Fruit fly (Drosophila melanogaster) whole organism, embryonic: ENCODE measurements around the gene CG46465.

Experiments
- CG12071 ChIP-seq: fragments of 200-800 bp; sonication (Bioruptor generic); optimal IDR thresholded peaks from 3 replicates; lab custom pipeline; 2018; ENCODE audit warnings: missing biosample characterization, mild to moderate bottlenecking, missing genetic modification characterization
- CG13123 ChIP-seq: fragments of 200-800 bp; sonication (Bioruptor generic); optimal IDR thresholded peaks from 2 replicates; lab custom pipeline; 2016; ENCODE audit warnings: missing biosample characterization, missing genetic modification characterization
- CG14667 ChIP-seq: fragments of 200-800 bp; sonication (Bioruptor generic); IDR thresholded peaks from 2 replicates; pipeline ENCODE4 v1.3.6; 2022; ENCODE audit warnings: missing biosample characterization, missing genetic modification characterization
- CG14860 ChIP-seq: fragments of 200-800 bp; sonication (Bioruptor generic); IDR thresholded peaks from 3 replicates; pipeline ENCODE4 v1.3.6; 2022; ENCODE audit warnings: missing biosample characterization, missing genetic modification characterization; ENCODE audit not compliant: partially characterized antibody
- CG15269 ChIP-seq: fragments of 200-800 bp; sonication (Bioruptor generic); optimal IDR thresholded peaks from 2 replicates; lab custom pipeline; 2018; ENCODE audit warnings: missing biosample characterization, mild to moderate bottlenecking, missing genetic modification characterization, moderate library complexity
- CG15601 ChIP-seq: fragments of 200-800 bp; sonication (Bioruptor generic); optimal IDR thresholded peaks from 3 replicates; lab custom pipeline; 2019; ENCODE audit warnings: missing biosample characterization, mild to moderate bottlenecking, missing genetic modification characterization, moderate library complexity
- CG17385 ChIP-seq: fragments of 200-800 bp; sonication (Bioruptor generic); optimal IDR thresholded peaks from 3 replicates; lab custom pipeline; 2018; ENCODE audit warnings: missing biosample characterization, mild to moderate bottlenecking, missing genetic modification characterization
- CG1792 ChIP-seq: fragments of 200-800 bp; sonication (Bioruptor generic); optimal IDR thresholded peaks from 2 replicates; lab custom pipeline; 2016; ENCODE audit warnings: missing biosample characterization, missing genetic modification characterization
- CG1832 ChIP-seq: fragments of 200-800 bp; sonication (Bioruptor generic); optimal IDR thresholded peaks from 2 replicates; lab custom pipeline; 2017; ENCODE audit warnings: missing biosample characterization, mild to moderate bottlenecking, missing genetic modification characterization, inconsistent platforms
- CG2116 ChIP-seq: fragments of 200-800 bp; sonication (Bioruptor generic); optimal IDR thresholded peaks from 3 replicates; lab custom pipeline; 2018; ENCODE audit warnings: missing biosample characterization, mild to moderate bottlenecking, missing genetic modification characterization
- CG31365 ChIP-seq: fragments of 200-800 bp; sonication (Bioruptor generic); optimal IDR thresholded peaks from 2 replicates; lab custom pipeline; 2018; ENCODE audit warnings: missing biosample characterization, mild to moderate bottlenecking, missing genetic modification characterization
- CG33557 ChIP-seq: fragments of 200-800 bp; sonication (Bioruptor generic); optimal IDR thresholded peaks from 2 replicates; lab custom pipeline; 2019; ENCODE audit warnings: missing biosample characterization, mild to moderate bottlenecking, missing genetic modification characterization, moderate library complexity
- CG6175 ChIP-seq: fragments of 200-800 bp; sonication (Bioruptor generic); IDR thresholded peaks from 3 replicates; pipeline ENCODE4 v1.3.6; 2022; ENCODE audit warnings: missing biosample characterization, missing genetic modification characterization
- CG6683 ChIP-seq: fragments of 200-800 bp; sonication (Bioruptor generic); optimal IDR thresholded peaks from 2 replicates; lab custom pipeline; 2017; ENCODE audit warnings: missing biosample characterization, mild to moderate bottlenecking, missing genetic modification characterization, missing genetic modification reagents
- CG7556 ChIP-seq: fragments of 200-800 bp; sonication (Bioruptor generic); optimal IDR thresholded peaks from 2 replicates; lab custom pipeline; 2017; ENCODE audit warnings: missing biosample characterization, mild to moderate bottlenecking, missing genetic modification characterization
- CG9215 ChIP-seq: fragments of 200-800 bp; sonication (Bioruptor generic); IDR thresholded peaks from 2 replicates; pipeline ENCODE4 v1.3.6; 2022; ENCODE audit warnings: missing biosample characterization, missing genetic modification characterization
- CrebB ChIP-seq: fragments of 200-800 bp; sonication (Bioruptor generic); optimal IDR thresholded peaks from 3 replicates; lab custom pipeline; 2018; ENCODE audit warnings: missing biosample characterization, mild to moderate bottlenecking, missing genetic modification characterization
- D19A ChIP-seq: fragments of 200-800 bp; optimal IDR thresholded peaks from 3 replicates; lab custom pipeline; 2019; ENCODE audit warnings: missing biosample characterization, mild to moderate bottlenecking, missing genetic modification characterization, moderate library complexity
- Dll ChIP-seq: fragments of 200-800 bp; sonication (Bioruptor generic); IDR thresholded peaks from 4 replicates; pipeline ENCODE4 v1.3.6; 2022; ENCODE audit warnings: missing biosample characterization, missing genetic modification characterization; ENCODE audit not compliant: partially characterized antibody
- E2f1 ChIP-seq: fragments of 200-800 bp; sonication (Bioruptor generic); IDR thresholded peaks from 2 replicates; pipeline ENCODE4 v1.3.6; 2022; ENCODE audit warnings: missing biosample characterization, missing genetic modification characterization
- GATAe ChIP-seq: fragments of 200-800 bp; sonication (Bioruptor generic); conservative IDR thresholded peaks from 2 replicates; pipeline ENCODE4 v1.3.6; 2022; ENCODE audit warnings: missing biosample characterization, missing genetic modification characterization
- Med ChIP-seq: fragments of 200-800 bp; sonication (Bioruptor generic); peaks from one replicate; lab custom pipeline; 2016; ENCODE audit warnings: missing biosample characterization, missing genetic modification characterization, mild to moderate bottlenecking, inconsistent platforms, moderate library complexity
- Oaz ChIP-seq: fragments of 200-800 bp; sonication (Bioruptor generic); IDR thresholded peaks from 2 replicates; pipeline ENCODE4 v1.3.6; 2022; ENCODE audit warnings: missing biosample characterization, missing genetic modification characterization
- Opbp ChIP-seq: fragments of 200-800 bp; sonication (Bioruptor generic); IDR thresholded peaks from 3 replicates; pipeline ENCODE4 v1.3.6; 2022; ENCODE audit warnings: missing biosample characterization, missing genetic modification characterization; ENCODE audit not compliant: partially characterized antibody
- Ptx1 ChIP-seq: fragments of 200-800 bp; sonication (Bioruptor generic); IDR thresholded peaks from 2 replicates; pipeline ENCODE4 v1.3.6; 2022; ENCODE audit warnings: missing biosample characterization, missing genetic modification characterization
- Ssrp ChIP-seq: fragments of 200-800 bp; sonication (Bioruptor generic); optimal IDR thresholded peaks from 2 replicates; lab custom pipeline; 2018; ENCODE audit warnings: missing biosample characterization, mild to moderate bottlenecking, missing genetic modification characterization, moderate library complexity
- TFAM ChIP-seq: fragments of 200-800 bp; sonication (Bioruptor generic); optimal IDR thresholded peaks from 2 replicates; lab custom pipeline; 2017; ENCODE audit warnings: missing biosample characterization, missing genetic modification characterization, inconsistent platforms
- Xbp1 ChIP-seq: fragments of 200-800 bp; sonication (Bioruptor generic); optimal IDR thresholded peaks from 3 replicates; lab custom pipeline; 2016; ENCODE audit warnings: missing biosample characterization, mild to moderate bottlenecking, missing genetic modification characterization
- ash1 ChIP-seq: fragments of 200-800 bp; sonication (Bioruptor generic); optimal IDR thresholded peaks from 2 replicates; lab custom pipeline; 2018; ENCODE audit warnings: missing biosample characterization, mild to moderate bottlenecking, missing genetic modification characterization
- caup ChIP-seq: fragments of 200-800 bp; sonication (Bioruptor generic); optimal IDR thresholded peaks from 3 replicates; lab custom pipeline; 2017; ENCODE audit warnings: missing biosample characterization, mild to moderate bottlenecking, missing genetic modification characterization, moderate library complexity; ENCODE audit not compliant: severe bottlenecking
- dan ChIP-seq: fragments of 200-800 bp; sonication (Bioruptor generic); IDR thresholded peaks from 2 replicates; pipeline ENCODE4 v1.3.6; 2022; ENCODE audit warnings: missing biosample characterization, missing genetic modification characterization
- dimm ChIP-seq: fragments of 200-800 bp; sonication (Bioruptor generic); IDR thresholded peaks from 2 replicates; pipeline ENCODE4 v1.3.6; 2022; ENCODE audit warnings: missing biosample characterization, missing genetic modification characterization
- disco-r ChIP-seq: fragments of 200-800 bp; sonication (Bioruptor generic); optimal IDR thresholded peaks from 2 replicates; lab custom pipeline; 2016; ENCODE audit warnings: missing biosample characterization, missing genetic modification characterization
- fd96Cb ChIP-seq: fragments of 200-800 bp; sonication (Bioruptor generic); optimal IDR thresholded peaks from 2 replicates; lab custom pipeline; 2018; ENCODE audit warnings: missing biosample characterization, mild to moderate bottlenecking, missing genetic modification characterization, moderate library complexity
- fru ChIP-seq: fragments of >200 bp; optimal IDR thresholded peaks from 2 replicates; lab custom pipeline; 2017
- ham ChIP-seq: fragments of 200-800 bp; sonication (Bioruptor generic); IDR thresholded peaks from 2 replicates; pipeline ENCODE4 v1.3.6; 2022; ENCODE audit warnings: missing biosample characterization, missing genetic modification characterization
- insv ChIP-seq, 2 experiments: fragments of 200-800 bp; sonication (Bioruptor generic); optimal IDR thresholded peaks; 3 replicates each; lab custom pipeline; 2016 to 2018; ENCODE audit warnings: missing biosample characterization in 2 of 2, missing genetic modification characterization in 2 of 2
- inv ChIP-seq: fragments of 200-800 bp; sonication (Bioruptor generic); IDR thresholded peaks from 2 replicates; pipeline ENCODE4 v1.3.6; 2022; ENCODE audit warnings: missing biosample characterization, missing genetic modification characterization; ENCODE audit not compliant: partially characterized antibody
- kni ChIP-seq: fragments of 200-800 bp; sonication (Bioruptor generic); optimal IDR thresholded peaks from 3 replicates; lab custom pipeline; 2017; ENCODE audit warnings: mild to moderate bottlenecking, missing biosample characterization, missing genetic modification reagents, missing genetic modification characterization
- lmd ChIP-seq: fragments of 200-800 bp; sonication (Bioruptor generic); IDR thresholded peaks from 2 replicates; pipeline ENCODE4 v1.3.6; 2022; ENCODE audit warnings: missing biosample characterization, missing genetic modification characterization
- nom ChIP-seq: fragments of 200-800 bp; sonication (Bioruptor generic); optimal IDR thresholded peaks from 2 replicates; lab custom pipeline; 2017; ENCODE audit warnings: missing biosample characterization, missing genetic modification characterization, mild to moderate bottlenecking, moderate library complexity, missing genetic modification reagents
- odd ChIP-seq: fragments of 200-800 bp; sonication (Bioruptor generic); optimal IDR thresholded peaks from 2 replicates; lab custom pipeline; 2017; ENCODE audit warnings: missing biosample characterization, mild to moderate bottlenecking, missing genetic modification characterization
- ro ChIP-seq: fragments of 200-800 bp; sonication (Bioruptor generic); IDR thresholded peaks from 2 replicates; pipeline ENCODE4 v1.3.6; 2022; ENCODE audit warnings: missing biosample characterization, missing genetic modification characterization
- salm ChIP-seq: fragments of 200-800 bp; sonication (Bioruptor generic); optimal IDR thresholded peaks from 2 replicates; lab custom pipeline; 2018; ENCODE audit warnings: missing biosample characterization, mild to moderate bottlenecking, missing genetic modification characterization
- seq ChIP-seq: fragments of 200-800 bp; sonication (Bioruptor generic); IDR thresholded peaks from 2 replicates; pipeline ENCODE4 v1.3.6; 2022; ENCODE audit warnings: missing biosample characterization, missing genetic modification characterization
- sr ChIP-seq: fragments of 200-800 bp; sonication (Bioruptor generic); IDR thresholded peaks from 3 replicates; pipeline ENCODE4 v1.3.6; 2022; ENCODE audit warnings: missing biosample characterization, missing genetic modification characterization
- tio ChIP-seq: fragments of 200-800 bp; sonication (Bioruptor generic); optimal IDR thresholded peaks from 2 replicates; lab custom pipeline; 2017; ENCODE audit warnings: missing biosample characterization, missing genetic modification characterization, inconsistent platforms
- ttk ChIP-seq: fragments of 200-800 bp; sonication (Bioruptor generic); IDR thresholded peaks from 2 replicates; pipeline ENCODE4 v2.1.2; 2022; ENCODE audit warnings: missing biosample characterization, missing genetic modification characterization
- zfh2 ChIP-seq: fragments of 200-800 bp; sonication (Bioruptor generic); optimal IDR thresholded peaks from 2 replicates; lab custom pipeline; 2016; ENCODE audit warnings: missing biosample characterization, missing genetic modification characterization

Gene CG46465

DNA sequence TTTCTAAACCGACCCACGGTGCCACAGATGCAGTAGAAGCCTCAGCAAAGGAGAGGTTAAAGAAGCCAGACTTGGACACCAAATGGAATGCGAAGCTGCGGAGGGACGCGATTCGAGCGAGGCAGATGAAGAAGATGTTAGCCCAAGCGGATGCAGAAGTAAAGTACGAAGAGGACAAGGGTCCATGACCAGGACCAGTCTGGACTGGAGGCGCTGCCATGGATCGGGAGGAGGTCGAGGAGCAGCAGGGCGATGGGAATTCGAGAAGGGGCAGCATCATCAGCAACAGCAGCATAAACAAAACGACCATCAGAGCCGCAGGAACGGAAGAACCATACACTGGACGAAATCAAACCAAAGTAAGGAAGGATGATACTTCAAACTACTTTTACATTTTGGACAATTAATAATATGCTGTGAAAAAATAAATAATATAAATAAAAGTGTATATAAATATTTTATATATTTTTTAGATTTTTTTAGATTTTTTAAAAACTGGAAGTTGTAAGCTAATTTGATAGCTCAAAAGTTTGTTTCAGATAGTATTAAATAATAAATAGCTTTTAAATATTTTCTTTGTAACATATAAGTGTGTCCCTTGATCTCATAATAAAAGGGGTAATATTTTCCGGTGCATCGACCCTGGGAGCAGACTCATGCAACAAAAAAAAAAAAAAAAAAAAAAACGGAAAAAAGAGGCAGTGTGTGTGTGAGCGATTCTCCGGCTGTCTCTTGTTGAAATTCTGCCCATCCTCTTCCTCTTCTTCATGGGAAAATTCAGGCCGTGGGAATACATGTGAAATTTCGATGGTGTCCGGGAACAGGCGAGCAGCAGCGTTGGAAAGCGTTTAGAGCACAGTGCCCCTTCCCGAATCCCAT, 45.4 kb upstream of the CG46465 start:
- TF ChIP-seq fd96Cb (tag; lab: Kevin White, UChicago): peak; percentile 25
- TF ChIP-seq CG15269: no peak
- TF ChIP-seq ash1 (GFP tag; lab: Kevin White, UChicago): no peak
- no peak for TF ChIP-seq disco-r (GFP tag; lab: Kevin White, UChicago)
- TF ChIP-seq Dll (GFP tag; lab: Robert Waterston, UW): no peak
- TF ChIP-seq inv (GFP tag; lab: Robert Waterston, UW): no peak
- TF ChIP-seq CG7556 (GFP tag; lab: Kevin White, UChicago): peak; percentile 21
- peak; percentile 9 for TF ChIP-seq Ssrp (tag; lab: Kevin White, UChicago)
- TF ChIP-seq CG1792 (GFP tag; lab: Kevin White, UChicago): no peak
- no peak for TF ChIP-seq CG14667 (GFP tag; lab: Robert Waterston, UW)
- TF ChIP-seq caup: no peak
- peak; percentile 43 for TF ChIP-seq D19A
- no peak for TF ChIP-seq CG14860 (GFP tag; lab: Robert Waterston, UW)
- TF ChIP-seq odd: no peak
- TF ChIP-seq CG13123: no peak
- TF ChIP-seq CG1832 (GFP tag; lab: Kevin White, UChicago): no peak
- no peak for TF ChIP-seq CG6175 (GFP tag; lab: Robert Waterston, UW)
- no peak for TF ChIP-seq Med (GFP tag; lab: Kevin White, UChicago)
- TF ChIP-seq dimm (GFP tag; lab: Robert Waterston, UW): no peak
- no peak for TF ChIP-seq zfh2 (GFP tag; lab: Kevin White, UChicago)
- no peak for TF ChIP-seq E2f1 (GFP tag; lab: Robert Waterston, UW)
- no peak for TF ChIP-seq insv (GFP tag; optimal IDR thresholded peaks at IDR 0.05; lab: Kevin White, UChicago)
- TF ChIP-seq fru (lab: Kevin White, UChicago): no peak
- no peak for TF ChIP-seq ttk (GFP tag; lab: Robert Waterston, UW)
- TF ChIP-seq CG6683 (GFP tag; lab: Kevin White, UChicago): no peak
- TF ChIP-seq CrebB (tag; lab: Kevin White, UChicago): no peak
- TF ChIP-seq Oaz (GFP tag; lab: Robert Waterston, UW): no peak
- peak; percentile 77 for TF ChIP-seq CG17385 (GFP tag; lab: Kevin White, UChicago)
- TF ChIP-seq CG15601: peak; percentile 38
- TF ChIP-seq Opbp (GFP tag; lab: Robert Waterston, UW): no peak
- TF ChIP-seq tio: no peak
- TF ChIP-seq sr (GFP tag; lab: Robert Waterston, UW): no peak
- peak; percentile 32 for TF ChIP-seq CG33557 (GFP tag; lab: Kevin White, UChicago)
- TF ChIP-seq CG31365 (tag; lab: Kevin White, UChicago): no peak
- TF ChIP-seq nom: peak; percentile 78
- no peak for TF ChIP-seq GATAe
- TF ChIP-seq Ptx1: 0 out of 2 replicates have a peak, but pooled peaks have one; percentile 17
- TF ChIP-seq Xbp1 (GFP tag; lab: Kevin White, UChicago): no peak
- no peak for TF ChIP-seq salm
- no peak for TF ChIP-seq CG12071 (GFP tag; lab: Kevin White, UChicago)
- TF ChIP-seq CG2116 (GFP tag; lab: Kevin White, UChicago): no peak
- no peak for TF ChIP-seq lmd (GFP tag; lab: Robert Waterston, UW)
- TF ChIP-seq TFAM (GFP tag; lab: Kevin White, UChicago): no peak
- no peak for TF ChIP-seq kni (GFP tag; lab: Kevin White, UChicago)
- no peak for TF ChIP-seq ro (GFP tag; lab: Robert Waterston, UW)
- no peak for TF ChIP-seq CG9215 (GFP tag; lab: Robert Waterston, UW)
- no peak for TF ChIP-seq seq (GFP tag; lab: Robert Waterston, UW)
- no peak for TF ChIP-seq ham (GFP tag; lab: Robert Waterston, UW)
- no peak for TF ChIP-seq dan (GFP tag; lab: Robert Waterston, UW)
